Worm (Caenorhabditis elegans): ENCODE measurements around the gene W07G4.1.

Gene W07G4.1

DNA sequence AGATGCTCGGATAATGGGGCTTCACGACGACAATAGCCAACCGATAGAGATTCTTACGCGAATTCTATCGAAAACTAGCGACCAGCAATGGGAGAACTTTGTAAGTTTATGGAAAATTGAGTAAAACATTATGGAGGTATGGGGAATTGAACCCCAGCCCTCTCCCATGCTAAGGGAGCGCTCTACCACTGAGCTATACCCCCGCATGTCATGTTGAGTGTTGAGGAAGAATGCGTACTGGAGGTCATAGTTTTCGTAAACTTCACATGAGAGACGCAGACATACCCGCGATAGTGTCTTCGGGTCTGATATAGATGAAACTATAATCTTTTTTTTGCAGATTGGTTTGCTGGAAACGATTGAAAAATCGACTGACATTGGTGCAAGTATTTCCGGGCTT, 29.9 kb upstream of the W07G4.1 start (continued):
- TF ChIP-seq zip-2 (tag; optimal IDR thresholded peaks at IDR 0.05): peak; percentile 53
- 0 out of 2 replicates have a peak, but pooled peaks have one; percentile 55 for TF ChIP-seq F26F4.8 (GFP tag; conservative IDR thresholded peaks at IDR 0.05)
- peak; percentile 81 for TF ChIP-seq arid-1 (GFP tag; conservative IDR thresholded peaks at IDR 0.05)
- TF ChIP-seq mes-2 (tag; optimal IDR thresholded peaks at IDR 0.05; ENCODE audit: poor library complexity, severe bottlenecking): peak; percentile 76
- TF ChIP-seq dmd-6 (GFP tag; IDR thresholded peaks at IDR 0.05): peak; percentile 65
- TF ChIP-seq egl-43 (GFP tag; IDR thresholded peaks at IDR 0.05): peak; percentile 93
- peak; percentile 94 for TF ChIP-seq daf-19 (GFP tag; conservative IDR thresholded peaks at IDR 0.05)
- TF ChIP-seq ceh-82 (tag; optimal IDR thresholded peaks at IDR 0.05): no peak
- peak in 1 of 2 experiments; percentile 8; a peak in 1 of 4 replicates for TF ChIP-seq madf-5 (GFP tag; IDR thresholded peaks at IDR 0.05)
- no peak for TF ChIP-seq ces-1 (GFP tag; optimal IDR thresholded peaks at IDR 0.05)
- no peak for TF ChIP-seq tag-97 (GFP tag; IDR thresholded peaks at IDR 0.05)
- TF ChIP-seq ceh-32 (tag; optimal IDR thresholded peaks at IDR 0.05; ENCODE audit: poor library complexity): peak; percentile 25
- peak; percentile 85 for TF ChIP-seq Y105C5A.15 (GFP tag; IDR thresholded peaks at IDR 0.05)
- TF ChIP-seq nhr-77 (tag; optimal IDR thresholded peaks at IDR 0.05): peak; percentile 63
- peak; percentile 18 for TF ChIP-seq egl-27 (tag; optimal IDR thresholded peaks at IDR 0.05)
- TF ChIP-seq nhr-28 (tag; optimal IDR thresholded peaks at IDR 0.05): peak; percentile 72
- TF ChIP-seq hmg-1.1 (GFP tag; IDR thresholded peaks at IDR 0.05): peak; percentile 94
- no peak for TF ChIP-seq saeg-2 (GFP tag; IDR thresholded peaks at IDR 0.05)
- TF ChIP-seq hlh-30 (tag; optimal IDR thresholded peaks at IDR 0.05; ENCODE audit: insufficient read depth): peak; percentile 56
- TF ChIP-seq F44E2.7 (GFP tag; IDR thresholded peaks at IDR 0.05): 0 out of 2 replicates have a peak, but pooled peaks have one; percentile 61
- TF ChIP-seq dve-1 (tag; optimal IDR thresholded peaks at IDR 0.05; ENCODE audit: insufficient read depth): peak; percentile 80
- TF ChIP-seq lir-3 (tag; optimal IDR thresholded peaks at IDR 0.05): peak; percentile 14
- no peak for TF ChIP-seq ztf-11 (tag; optimal IDR thresholded peaks at IDR 0.05)
- TF ChIP-seq lin-1 (GFP tag; IDR thresholded peaks at IDR 0.05): peak; percentile 75
- TF ChIP-seq ceh-44 (GFP tag; IDR thresholded peaks at IDR 0.05): peak; percentile 77; the same call in 1 of the 2 replicates
- TF ChIP-seq lin-29 (GFP tag; IDR thresholded peaks at IDR 0.05): no peak
- TF ChIP-seq madf-9 (GFP tag; conservative IDR thresholded peaks at IDR 0.05): peak; percentile 53; the same call in 1 of the 2 replicates
- peak; percentile 68 for TF ChIP-seq nhr-48 (tag; optimal IDR thresholded peaks at IDR 0.05)
- peak; percentile 66 for TF ChIP-seq nhr-111 (GFP tag; optimal IDR thresholded peaks at IDR 0.05)
- peak; percentile 84 for TF ChIP-seq lin-38 (GFP tag; IDR thresholded peaks at IDR 0.05)
- no peak for TF ChIP-seq unc-39 (tag; optimal IDR thresholded peaks at IDR 0.05)
- peak; percentile 46 to 88 for TF ChIP-seq daf-16 (GFP tag; optimal IDR thresholded peaks at IDR 0.05)
- peak; percentile 65 for TF ChIP-seq daf-16 (tag; optimal IDR thresholded peaks at IDR 0.05)
- TF ChIP-seq dmd-8 (GFP tag; IDR thresholded peaks at IDR 0.05): peak; percentile 95
- no peak for TF ChIP-seq ZK546.5 (tag; optimal IDR thresholded peaks at IDR 0.05)
- TF ChIP-seq mxl-2 (GFP tag; conservative IDR thresholded peaks at IDR 0.05): 0 out of 2 replicates have a peak, but pooled peaks have one; percentile 48
- TF ChIP-seq skn-1 (tag; optimal IDR thresholded peaks at IDR 0.05): no peak
- TF ChIP-seq R02D3.7 (tag; optimal IDR thresholded peaks at IDR 0.05): no peak
- no peak for TF ChIP-seq cey-2 (tag; optimal IDR thresholded peaks at IDR 0.05; ENCODE audit: borderline replicate concordance, insufficient read depth)
- TF ChIP-seq rbr-2 (tag; optimal IDR thresholded peaks at IDR 0.05): peak; percentile 68
- no peak for TF ChIP-seq lin-39 (tag; optimal IDR thresholded peaks at IDR 0.05)
- peak; percentile 61 for TF ChIP-seq nhr-6 (tag; optimal IDR thresholded peaks at IDR 0.05)
- TF ChIP-seq tra-1 (GFP tag; IDR thresholded peaks at IDR 0.05): peak; percentile 77
- TF ChIP-seq nhr-11 (tag; optimal IDR thresholded peaks at IDR 0.05): no peak
- TF ChIP-seq unc-130 (GFP tag; optimal IDR thresholded peaks at IDR 0.05): peak; percentile 50
- TF ChIP-seq mdt-29 (GFP tag; IDR thresholded peaks at IDR 0.05): 0 out of 2 replicates have a peak, but pooled peaks have one; percentile 17
- no peak for TF ChIP-seq lsy-2 (tag; optimal IDR thresholded peaks at IDR 0.05)
- TF ChIP-seq gei-8 (GFP tag; optimal IDR thresholded peaks at IDR 0.05): peak; percentile 62
- no peak for TF ChIP-seq lin-15B (tag; optimal IDR thresholded peaks at IDR 0.05)
- TF ChIP-seq nhr-102 (tag; optimal IDR thresholded peaks at IDR 0.05): peak; percentile 71
- TF ChIP-seq hlh-11 (tag; optimal IDR thresholded peaks at IDR 0.05): peak; percentile 64
